Worm (Caenorhabditis elegans): ENCODE measurements around the gene F39H12.3.

The F39H12.3 gene

DNA sequence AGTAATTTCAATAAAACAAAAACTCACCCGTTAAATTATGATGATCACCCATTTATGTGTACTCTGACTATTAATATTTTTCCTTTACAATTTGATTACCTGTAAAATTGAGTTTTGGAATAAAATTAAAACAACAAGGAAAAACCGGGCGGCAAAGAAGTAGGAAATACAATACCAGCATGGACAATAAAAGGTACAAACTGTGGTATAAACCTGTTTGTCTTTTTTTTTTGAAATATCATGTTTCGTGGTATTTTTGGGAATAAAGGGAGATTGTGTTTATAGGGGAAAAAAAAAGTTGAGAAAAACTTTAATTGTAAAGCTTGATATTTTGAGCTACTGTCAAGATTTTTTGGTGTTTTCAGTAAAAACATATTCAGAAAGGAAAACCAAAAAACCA is 15.9 kb downstream of the F39H12.3 start, which contains the start of gene daf-3:
Gene daf-3, minus strand, starts transcription at position 101 of the 400 bp plus-strand sequence.
- TF ChIP-seq sox-4 (tag; optimal IDR thresholded peaks at IDR 0.05) (no peak), fkh-10 (GFP tag; optimal IDR thresholded peaks at IDR 0.05) (no peak), lin-15B (tag; optimal IDR thresholded peaks at IDR 0.05) (no peak), nhr-90 (tag; optimal IDR thresholded peaks at IDR 0.05; ENCODE audit: poor library complexity) (no peak), lin-13 (GFP tag; optimal IDR thresholded peaks at IDR 0.05) (no peak), mab-9 (GFP tag; IDR thresholded peaks at IDR 0.05) (no peak), ceh-82 (tag; optimal IDR thresholded peaks at IDR 0.05) (no peak), nhr-85 (tag) (no peak), Y116A8C.19 (tag; optimal IDR thresholded peaks at IDR 0.05; ENCODE audit: borderline replicate concordance) (no peak), zip-4 (GFP tag; optimal IDR thresholded peaks at IDR 0.05) (no peak), ceh-8 (GFP tag; optimal IDR thresholded peaks at IDR 0.05) (no peak)

DNA sequence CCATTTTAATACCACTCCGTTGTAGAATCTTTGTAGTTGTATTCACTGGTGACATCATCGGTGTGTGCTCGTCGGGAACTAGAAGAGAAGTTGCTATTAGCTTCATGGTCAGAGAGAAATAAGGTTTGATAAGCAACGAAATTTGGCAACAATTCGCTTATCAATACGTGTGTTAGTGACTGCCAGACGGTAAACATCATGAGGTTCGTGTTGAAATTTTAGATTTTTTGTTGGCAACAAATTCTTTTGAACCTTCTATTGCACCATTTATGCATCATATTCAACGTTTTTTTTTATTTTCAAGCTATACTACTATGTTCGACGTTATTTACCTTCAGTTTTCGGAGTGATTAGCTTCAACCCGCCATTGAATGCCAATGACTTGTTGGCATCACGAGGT is 17.6 kb downstream of the F39H12.3 start:
- TF ChIP-seq lin-35 (GFP tag; optimal IDR thresholded peaks at IDR 0.05) (peak in 1 of 2 experiments; percentile 30), tlp-1 (tag; optimal IDR thresholded peaks at IDR 0.05) (no peak), unc-62 (GFP tag; optimal IDR thresholded peaks at IDR 0.05) (no peak), lin-15B (tag; optimal IDR thresholded peaks at IDR 0.05) (no peak), elt-2 (tag; optimal IDR thresholded peaks at IDR 0.05) (peak; percentile 15)

DNA sequence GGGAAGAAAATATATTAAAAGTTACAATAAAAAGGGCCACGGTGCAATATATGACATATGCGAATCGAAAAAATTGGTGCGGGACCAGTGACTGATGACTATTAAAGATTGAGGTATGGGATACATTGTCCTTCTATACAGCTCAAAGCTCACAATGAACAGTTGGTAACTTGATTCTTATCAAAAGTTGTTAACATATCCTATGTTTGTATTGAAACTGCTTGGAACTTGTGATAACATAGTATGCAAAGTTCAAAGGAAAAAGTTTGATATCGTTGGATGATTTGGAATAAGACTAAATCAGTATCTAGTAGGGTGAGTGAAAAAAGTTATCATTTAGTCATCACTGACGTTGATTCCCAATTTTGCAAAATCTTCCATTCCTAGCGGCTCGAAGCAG is 23.3 kb downstream of the F39H12.3 start:
- no peak for TF ChIP-seq blmp-1 (tag; optimal IDR thresholded peaks at IDR 0.05)
- TF ChIP-seq ama-1 (optimal IDR thresholded peaks at IDR 0.05), result no peak
- no peak for TF ChIP-seq snu-23 (GFP tag; optimal IDR thresholded peaks at IDR 0.05)
- no peak for TF ChIP-seq tbx-2 (tag; optimal IDR thresholded peaks at IDR 0.05)
- no peak for TF ChIP-seq ces-1 (GFP tag; optimal IDR thresholded peaks at IDR 0.05)
- no peak for TF ChIP-seq grh-1 (GFP tag; IDR thresholded peaks at IDR 0.05)
- no peak for TF ChIP-seq efl-1 (optimal IDR thresholded peaks at IDR 0.05)
- TF ChIP-seq efl-1 (GFP tag; optimal IDR thresholded peaks at IDR 0.05 in 1 of 2), result no peak
- no peak for TF ChIP-seq zag-1 (tag; optimal IDR thresholded peaks at IDR 0.05)
- TF ChIP-seq nhr-77 (tag; optimal IDR thresholded peaks at IDR 0.05), result no peak
- TF ChIP-seq mep-1 (tag; optimal IDR thresholded peaks at IDR 0.05), result no peak
- TF ChIP-seq aly-2 (tag; optimal IDR thresholded peaks at IDR 0.05), result no peak
- no peak for TF ChIP-seq unc-62 (GFP tag; optimal IDR thresholded peaks at IDR 0.05)
- TF ChIP-seq mdl-1 (tag; optimal IDR thresholded peaks at IDR 0.05), result no peak

DNA sequence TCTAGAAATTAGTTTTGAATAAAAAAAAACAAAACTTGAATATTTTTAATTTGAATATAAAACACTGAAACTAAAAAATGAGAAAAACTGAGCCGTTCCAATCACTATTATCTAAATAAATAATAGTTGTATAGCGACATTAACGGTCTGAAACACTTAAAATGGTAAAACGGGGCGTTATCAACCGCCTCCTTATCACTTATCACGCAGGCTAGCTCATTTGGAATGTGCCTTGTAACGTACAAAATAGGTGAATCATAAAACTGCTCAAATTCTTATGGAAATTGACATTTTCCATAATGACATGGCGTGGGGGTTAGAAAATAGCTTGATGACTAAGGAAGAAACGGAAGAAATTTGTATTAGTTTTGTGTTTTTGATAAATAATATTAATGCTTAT is 25.4 kb downstream of the F39H12.3 start, which contains the start of gene ifd-2:
Gene ifd-2, minus strand, starts transcription at position 1 of the 400 bp plus-strand sequence.
- TF ChIP-seq fkh-10 (GFP tag; optimal IDR thresholded peaks at IDR 0.05) (no peak), elt-2 (tag; optimal IDR thresholded peaks at IDR 0.05) (peak; percentile 51), efl-1 (optimal IDR thresholded peaks at IDR 0.05) (no peak), efl-1 (GFP tag; optimal IDR thresholded peaks at IDR 0.05 in 1 of 2) (peak in 1 of 2 experiments; percentile 7)

DNA sequence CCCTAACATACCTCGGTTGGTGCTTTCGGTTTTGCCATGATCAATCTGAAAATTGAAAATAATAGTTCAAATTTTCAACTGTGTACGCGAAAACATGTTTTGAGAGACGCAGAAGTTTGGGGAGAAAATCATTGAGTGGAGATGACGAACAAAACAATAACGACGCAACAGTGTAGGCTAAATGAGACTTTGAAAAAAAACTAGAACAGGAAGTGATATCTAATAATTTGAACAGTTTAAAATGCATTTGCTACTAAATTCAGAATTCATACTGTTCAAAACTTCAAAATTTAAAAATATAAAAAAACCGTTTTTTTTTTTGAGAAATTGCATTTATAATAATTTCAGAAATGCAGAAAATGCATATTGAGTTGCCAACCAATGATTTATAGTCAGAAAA is 28.2 kb downstream of the F39H12.3 start, which contains the start of gene F25E2.3:
Gene F25E2.3, minus strand, starts transcription at position 101 of the 400 bp plus-strand sequence.
- TF ChIP-seq blmp-1 (tag; optimal IDR thresholded peaks at IDR 0.05), result no peak
- TF ChIP-seq alr-1 (tag; optimal IDR thresholded peaks at IDR 0.05; ENCODE audit: borderline replicate concordance), result no peak

DNA sequence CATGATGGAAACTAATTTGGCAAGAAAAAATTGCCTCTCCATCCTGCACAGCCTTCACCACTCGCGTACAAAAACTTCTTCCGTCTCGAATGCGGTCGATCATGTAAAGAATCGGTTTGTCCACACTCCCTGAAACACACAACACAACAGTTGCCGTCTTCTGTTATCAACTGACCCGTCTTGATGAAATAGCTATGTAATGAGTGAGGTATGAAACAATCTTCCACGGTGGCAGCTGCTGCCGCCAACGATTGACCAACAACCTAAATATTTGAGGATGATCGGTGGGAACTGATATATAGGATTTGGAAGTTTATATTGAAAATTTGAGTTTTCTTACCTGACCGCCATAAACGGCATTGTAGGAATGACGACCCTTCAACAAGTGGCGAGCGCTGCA is 29.0 kb downstream of the F39H12.3 start:
- TF ChIP-seq rnt-1 (tag; optimal IDR thresholded peaks at IDR 0.05) (peak; percentile 59), ceh-8 (GFP tag; optimal IDR thresholded peaks at IDR 0.05) (no peak), ces-1 (GFP tag; optimal IDR thresholded peaks at IDR 0.05) (no peak), lin-13 (GFP tag; optimal IDR thresholded peaks at IDR 0.05) (no peak), C04F5.9 (tag; optimal IDR thresholded peaks at IDR 0.05) (no peak), nhr-19 (GFP tag; conservative IDR thresholded peaks at IDR 0.05) (0 out of 2 replicates have a peak, but pooled peaks have one; percentile 27), nhr-28 (tag; optimal IDR thresholded peaks at IDR 0.05) (no peak), C34B4.2 (tag; optimal IDR thresholded peaks at IDR 0.05) (no peak), vab-15 (tag; optimal IDR thresholded peaks at IDR 0.05) (no peak), pag-3 (tag; optimal IDR thresholded peaks at IDR 0.05; ENCODE audit: borderline replicate concordance, insufficient read depth) (peak; percentile 36), zag-1 (tag; optimal IDR thresholded peaks at IDR 0.05) (no peak), nhr-71 (tag; optimal IDR thresholded peaks at IDR 0.05) (peak; percentile 47), lin-35 (GFP tag; optimal IDR thresholded peaks at IDR 0.05) (no peak), ztf-11 (tag; optimal IDR thresholded peaks at IDR 0.05) (no peak), mef-2 (tag; optimal IDR thresholded peaks at IDR 0.05) (no peak), unc-62 (GFP tag; optimal IDR thresholded peaks at IDR 0.05) (no peak), efl-3 (GFP tag; optimal IDR thresholded peaks at IDR 0.05) (no peak), elt-2 (tag; optimal IDR thresholded peaks at IDR 0.05) (no peak), snpc-4 (tag; optimal IDR thresholded peaks at IDR 0.05) (no peak), lin-14 (GFP tag; optimal IDR thresholded peaks at IDR 0.05) (peak; percentile 42), snu-23 (GFP tag; optimal IDR thresholded peaks at IDR 0.05) (peak; percentile 13)
